Fruit fly (Drosophila melanogaster) whole organism, embryonic: ENCODE results near the gene pnt.
A peak's percentile ranks its signal among the peaks of the same experiment; 100 is the strongest.

Experiments
- CG10321 ChIP-seq: fragments of 200-800 bp; sonication (Bioruptor generic); IDR thresholded peaks from 2 replicates; pipeline ENCODE4 v1.3.6; 2022; ENCODE audit warnings: missing biosample characterization, missing genetic modification characterization
- CG3163 ChIP-seq: fragments of 200-800 bp; sonication (Bioruptor generic); optimal IDR thresholded peaks from 3 replicates; lab custom pipeline; 2016; ENCODE audit warnings: missing biosample characterization, missing genetic modification characterization
- Neu2 ChIP-seq: fragments of 200-800 bp; sonication (Bioruptor generic); optimal IDR thresholded peaks from 3 replicates; lab custom pipeline; 2016; ENCODE audit warnings: missing biosample characterization, missing genetic modification characterization, borderline replicate concordance
- dimm ChIP-seq: fragments of 200-800 bp; sonication (Bioruptor generic); IDR thresholded peaks from 2 replicates; pipeline ENCODE4 v1.3.6; 2022; ENCODE audit warnings: missing biosample characterization, missing genetic modification characterization
- lola ChIP-seq, 3 experiments: fragments of >200 bp in 2 of 3; fragments of 200-800 bp in 1 of 3; sonication (Bioruptor generic) in 1 of 3; optimal IDR thresholded peaks; 2 replicates each; lab custom pipeline; 2017 to 2019; ENCODE audit warnings: missing biosample characterization in 3 of 3, missing genetic modification characterization in 3 of 3, mild to moderate bottlenecking in 1 of 3, moderate library complexity in 1 of 3
- org-1 ChIP-seq: fragments of 200-800 bp; sonication (Bioruptor generic); optimal IDR thresholded peaks from 2 replicates; lab custom pipeline; 2017; ENCODE audit warnings: missing biosample characterization, missing genetic modification characterization

dm6 chr3R:23386907-23387306 is 40.9 kb upstream of the pnt start:
- peak; percentile 43 for TF ChIP-seq org-1 (GFP tag; lab: Kevin White, UChicago)
- no peak for TF ChIP-seq Neu2 (GFP tag; lab: Kevin White, UChicago)
- peak in 1 of 3 experiments; percentile 23 for TF ChIP-seq lola (GFP tag; optimal IDR thresholded peaks at IDR 0.05; lab: Kevin White, UChicago)
- no peak for TF ChIP-seq CG3163 (GFP tag; lab: Kevin White, UChicago)
- 0 out of 2 replicates have a peak, but pooled peaks have one; percentile 7 for TF ChIP-seq dimm (GFP tag; lab: Robert Waterston, UW)
- TF ChIP-seq CG10321 = no peak
